Worm (Caenorhabditis elegans): ENCODE data around the gene C43D7.7.
A peak's percentile ranks its signal among the peaks of the same experiment; 100 is the strongest.

DNA sequence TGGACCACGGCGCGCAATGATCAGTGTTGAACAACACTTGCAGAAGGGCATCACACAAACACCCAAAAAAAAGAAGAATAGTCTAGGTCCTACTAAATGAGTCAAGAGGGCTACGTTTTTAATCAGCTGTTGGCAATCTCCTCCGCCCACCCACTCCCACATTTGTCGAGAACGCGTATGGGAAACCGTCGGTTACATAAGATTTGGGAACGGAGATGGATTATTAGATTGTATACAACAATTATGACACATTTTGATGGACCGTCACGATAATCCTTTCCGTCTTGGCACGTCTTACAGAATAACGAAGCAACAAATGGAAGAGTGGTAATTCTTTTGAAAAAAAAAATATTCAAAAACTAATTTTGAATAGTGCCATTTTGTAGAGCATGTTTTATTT lies 33.4 kb downstream of the C43D7.7 start:
- TF ChIP-seq nhr-11 (tag; optimal IDR thresholded peaks at IDR 0.05) (no peak), jun-1 (tag; optimal IDR thresholded peaks at IDR 0.05) (no peak), lin-15B (tag; optimal IDR thresholded peaks at IDR 0.05) (no peak), aly-2 (tag; optimal IDR thresholded peaks at IDR 0.05) (no peak), arid-1 (GFP tag; conservative IDR thresholded peaks at IDR 0.05) (no peak), fos-1 (tag; optimal IDR thresholded peaks at IDR 0.05) (no peak), unc-62 (GFP tag; optimal IDR thresholded peaks at IDR 0.05 in 1 of 2) (peak in 1 of 2 experiments; percentile 21), unc-62 (tag; optimal IDR thresholded peaks at IDR 0.05) (no peak), ctbp-1 (GFP tag; IDR thresholded peaks at IDR 0.05) (no peak), lim-7 (GFP tag; IDR thresholded peaks at IDR 0.05) (no peak), zag-1 (tag; optimal IDR thresholded peaks at IDR 0.05) (no peak), nhr-102 (tag; optimal IDR thresholded peaks at IDR 0.05) (no peak), unc-39 (tag; optimal IDR thresholded peaks at IDR 0.05) (no peak), nhr-48 (tag; optimal IDR thresholded peaks at IDR 0.05) (no peak), ces-1 (GFP tag; optimal IDR thresholded peaks at IDR 0.05) (no peak)
